Fruit fly (Drosophila melanogaster): ENCODE measurements around the gene Pgk.

Pgk gene

dm6 chr2L:2732139-2732830 is 20.6 kb downstream of the Pgk start:
- TF ChIP-seq CTCF (GFP tag; optimal IDR thresholded peaks at IDR 0.05) (peak; percentile 71), phol (tag; optimal IDR thresholded peaks at IDR 0.05) (no peak), eve (GFP tag; optimal IDR thresholded peaks at IDR 0.05) (peak in 1 of 2 experiments; percentile 65)

DNA sequence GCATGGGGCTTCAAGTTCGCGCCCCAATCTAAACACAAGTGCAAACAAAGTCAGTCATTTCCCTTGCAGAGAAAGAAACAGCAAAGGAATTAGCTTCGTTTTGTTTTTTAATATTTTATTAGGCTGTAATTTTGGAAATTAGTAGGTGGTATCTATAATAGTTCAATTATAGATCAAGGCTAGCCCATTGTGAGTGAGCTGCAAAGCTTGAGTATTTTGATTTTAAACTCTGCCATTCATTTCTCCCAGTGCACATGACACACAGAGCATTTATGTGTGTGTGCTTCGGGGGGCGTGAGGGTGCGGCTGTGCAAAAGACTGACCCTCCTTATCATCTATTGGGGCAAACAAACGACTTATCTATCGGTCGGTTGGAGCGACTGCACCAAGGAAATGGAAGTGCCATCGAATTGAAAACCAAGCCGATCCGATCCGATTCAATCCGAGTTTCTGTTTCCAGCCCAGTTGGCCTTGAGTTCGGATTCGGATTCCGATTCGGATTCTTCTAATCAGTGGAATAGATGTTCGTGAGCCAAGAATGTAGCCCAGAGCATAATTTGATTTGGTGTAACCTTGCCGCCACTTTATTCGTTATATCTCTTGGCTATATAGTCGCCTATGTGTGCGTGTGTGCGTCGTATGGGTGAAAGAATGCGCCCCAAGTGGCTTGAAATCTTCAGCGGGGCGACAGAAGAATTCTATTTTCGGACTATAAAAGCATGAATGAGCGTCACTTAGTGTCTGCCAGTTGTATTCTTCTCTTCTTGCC is 21.3 kb downstream of the Pgk start:
- TF ChIP-seq PHDP (tag; optimal IDR thresholded peaks at IDR 0.05) (no peak), CG4820 (GFP tag; optimal IDR thresholded peaks at IDR 0.05) (no peak), CG12391 (tag; optimal IDR thresholded peaks at IDR 0.05) (peak; percentile 29), CG8765 (GFP tag; IDR thresholded peaks at IDR 0.05) (no peak), vvl (GFP tag; IDR thresholded peaks at IDR 0.05) (peak; percentile 47; the same call in 1 of the 2 replicates), psq (GFP tag; optimal IDR thresholded peaks at IDR 0.05) (no peak), CG3407 (GFP tag; optimal IDR thresholded peaks at IDR 0.05) (no peak), D19A (tag; optimal IDR thresholded peaks at IDR 0.05) (no peak), esg (GFP tag; conservative IDR thresholded peaks at IDR 0.05) (peak; percentile 66), Side (GFP tag; optimal IDR thresholded peaks at IDR 0.05) (no peak), abd-A (tag; optimal IDR thresholded peaks at IDR 0.05) (no peak), CG13123 (GFP tag; optimal IDR thresholded peaks at IDR 0.05) (no peak), phol (tag; optimal IDR thresholded peaks at IDR 0.05) (peak; percentile 39), CG12071 (GFP tag; optimal IDR thresholded peaks at IDR 0.05) (no peak), Dip2 (GFP tag; IDR thresholded peaks at IDR 0.05) (no peak), Kr (GFP tag; optimal IDR thresholded peaks at IDR 0.05) (no peak), ken (GFP tag; IDR thresholded peaks at IDR 0.05) (no peak), CG6254 (GFP tag; optimal IDR thresholded peaks at IDR 0.05) (peak; percentile 2), CG34376 (GFP tag; optimal IDR thresholded peaks at IDR 0.05) (peak; percentile 38), Xbp1 (GFP tag; optimal IDR thresholded peaks at IDR 0.05) (peak; percentile 16), CG10431 (GFP tag; optimal IDR thresholded peaks at IDR 0.05) (no peak), unpg (GFP tag; optimal IDR thresholded peaks at IDR 0.05) (peak; percentile 29), Bgb (GFP tag; IDR thresholded peaks at IDR 0.05; ENCODE audit: partially characterized antibody) (no peak), CG8290 (GFP tag; optimal IDR thresholded peaks at IDR 0.05) (no peak), CG8290 (tag; optimal IDR thresholded peaks at IDR 0.05) (peak in 1 of 2 experiments; percentile 24), fd3F (GFP tag; optimal IDR thresholded peaks at IDR 0.05) (peak; percentile 0), CG12236 (GFP tag; optimal IDR thresholded peaks at IDR 0.05) (no peak), Dbx (GFP tag; IDR thresholded peaks at IDR 0.05) (no peak), CG7786 (GFP tag; optimal IDR thresholded peaks at IDR 0.05) (no peak), aop (GFP tag; IDR thresholded peaks at IDR 0.05) (no peak), sob (GFP tag; IDR thresholded peaks at IDR 0.05) (peak; percentile 32; the same call in 1 of the 2 replicates), CG31388 (GFP tag; optimal IDR thresholded peaks at IDR 0.05) (no peak), Tbp (GFP tag; optimal IDR thresholded peaks at IDR 0.05) (no peak), CG4404 (GFP tag; IDR thresholded peaks at IDR 0.05) (no peak), CG31441 (GFP tag; IDR thresholded peaks at IDR 0.05) (peak; percentile 42), CG10959 (GFP tag; IDR thresholded peaks at IDR 0.05) (no peak), salm (tag; optimal IDR thresholded peaks at IDR 0.05) (no peak), trem (tag; optimal IDR thresholded peaks at IDR 0.05) (no peak), so (GFP tag; IDR thresholded peaks at IDR 0.05) (0 out of 3 replicates have a peak, but pooled peaks have one; percentile 41), chn (GFP tag; optimal IDR thresholded peaks at IDR 0.05) (no peak), CG17385 (GFP tag; optimal IDR thresholded peaks at IDR 0.05) (peak; percentile 21), HmgZ (tag; optimal IDR thresholded peaks at IDR 0.05) (no peak), crc (GFP tag; optimal IDR thresholded peaks at IDR 0.05) (no peak), CG6813 (GFP tag; optimal IDR thresholded peaks at IDR 0.05) (no peak), CG9727 (GFP tag; optimal IDR thresholded peaks at IDR 0.05) (no peak), CG9932 (GFP tag; IDR thresholded peaks at IDR 0.05) (peak; percentile 26; the same call in 1 of the 2 replicates)
